Fruit fly (Drosophila melanogaster) whole organism, adult: ENCODE results near the gene CG11562.

ENCODE experiments used
- CG11617 ChIP-seq: fragments of 200-800 bp; sonication (Bioruptor generic); optimal IDR thresholded peaks from 2 replicates; lab custom pipeline; 2017; ENCODE audit warnings: mild to moderate bottlenecking, missing biosample characterization, missing genetic modification reagents, missing genetic modification characterization
- CG12768 ChIP-seq: fragments of 200-800 bp; sonication (Bioruptor generic); optimal IDR thresholded peaks from 2 replicates; lab custom pipeline; 2017; ENCODE audit warnings: missing biosample characterization, missing genetic modification characterization, mild to moderate bottlenecking, moderate library complexity, missing genetic modification reagents
- CG7101 ChIP-seq: fragments of 200-800 bp; sonication (Bioruptor generic); optimal IDR thresholded peaks from 2 replicates; lab custom pipeline; 2018; ENCODE audit warnings: missing biosample characterization, mild to moderate bottlenecking, missing genetic modification characterization, moderate library complexity
- Clk ChIP-seq: fragments of 200-800 bp; sonication (Bioruptor generic); optimal IDR thresholded peaks from 2 replicates; lab custom pipeline; 2017; ENCODE audit warnings: missing biosample characterization, missing genetic modification characterization
- Crg-1 ChIP-seq: fragments of 200-800 bp; sonication (Bioruptor generic); optimal IDR thresholded peaks from 2 replicates; lab custom pipeline; 2016; ENCODE audit warnings: missing biosample characterization, missing genetic modification characterization
- Hr96 ChIP-seq: fragments of 200-800 bp; sonication (Bioruptor generic); optimal IDR thresholded peaks from 2 replicates; lab custom pipeline; 2016; ENCODE audit warnings: missing biosample characterization, missing genetic modification characterization
- bab1 ChIP-seq: fragments of 200-800 bp; sonication (Bioruptor generic); optimal IDR thresholded peaks from 3 replicates; lab custom pipeline; 2019; ENCODE audit warnings: missing biosample characterization, mild to moderate bottlenecking, missing genetic modification characterization, moderate library complexity
- cic ChIP-seq: fragments of 200-800 bp; sonication (Bioruptor generic); optimal IDR thresholded peaks from 2 replicates; lab custom pipeline; 2017; ENCODE audit warnings: missing biosample characterization, mild to moderate bottlenecking, missing genetic modification characterization, moderate library complexity
- cnc ChIP-seq, 2 experiments: fragments of >200 bp; optimal IDR thresholded peaks; 2 replicates each; lab custom pipeline; 2017
- kay ChIP-seq: fragments of 200-800 bp; sonication (Bioruptor generic); peaks from one replicate; lab custom pipeline; 2016; ENCODE audit warnings: missing biosample characterization, missing genetic modification characterization, borderline replicate concordance
- toe ChIP-seq: fragments of 200-800 bp; sonication (Bioruptor generic); optimal IDR thresholded peaks from 2 replicates; lab custom pipeline; 2016; ENCODE audit warnings: missing biosample characterization, missing genetic modification characterization

DNA sequence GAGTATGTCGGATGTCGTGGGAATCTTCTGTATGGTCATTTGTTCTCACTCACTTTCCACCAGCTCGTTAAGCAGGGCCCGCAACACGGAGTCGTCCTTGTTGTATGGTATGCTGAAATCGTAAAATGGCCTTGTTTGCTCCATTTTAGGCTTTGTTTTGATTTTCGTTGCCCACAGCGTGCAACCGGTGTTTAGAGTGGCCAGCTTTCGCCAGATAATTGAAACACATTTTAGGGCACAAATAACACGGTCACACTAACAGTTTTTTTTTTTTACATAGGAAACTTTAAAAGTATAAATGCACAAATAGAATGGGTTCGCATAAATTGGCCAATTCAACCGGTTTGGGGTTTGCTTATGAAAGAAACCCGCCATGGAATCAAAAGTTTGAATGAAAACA, 40.0 kb upstream of the CG11562 start, which contains the start of gene Rpp30:
- TF ChIP-seq kay (GFP tag; lab: Kevin White, UChicago) (no peak), CG7101 (tag; lab: Kevin White, UChicago) (no peak), CG12768 (no peak), Hr96 (GFP tag; lab: Kevin White, UChicago) (no peak), Crg-1 (no peak), cnc (optimal IDR thresholded peaks at IDR 0.05; lab: Kevin White, UChicago) (no peak), toe (GFP tag; lab: Kevin White, UChicago) (no peak), cic (GFP tag; lab: Kevin White, UChicago) (no peak), CG11617 (GFP tag; lab: Kevin White, UChicago) (no peak), bab1 (peak; percentile 59), Clk (no peak)
